Fruit fly (Drosophila melanogaster) whole organism, embryonic: Measurements from ENCODE around the gene cwo.

Source experiments
- Abd-B ChIP-seq: fragments of 200-800 bp; sonication (Bioruptor generic); optimal IDR thresholded peaks from 2 replicates; lab custom pipeline; 2018; ENCODE audit warnings: missing biosample characterization, mild to moderate bottlenecking, missing genetic modification characterization, moderate library complexity
- Aef1 ChIP-seq: fragments of 200-800 bp; sonication (Bioruptor generic); IDR thresholded peaks from 3 replicates; pipeline ENCODE4 v1.3.6; 2022; ENCODE audit warnings: missing biosample characterization, missing genetic modification characterization
- Atf3 ChIP-seq: fragments of 200-800 bp; sonication (Bioruptor generic); optimal IDR thresholded peaks from 3 replicates; lab custom pipeline; 2016; ENCODE audit warnings: missing biosample characterization, missing genetic modification characterization
- BtbVII ChIP-seq: fragments of 200-800 bp; sonication (Bioruptor generic); optimal IDR thresholded peaks from 3 replicates; lab custom pipeline; 2017; ENCODE audit warnings: missing biosample characterization, mild to moderate bottlenecking, missing genetic modification characterization
- CG10274 ChIP-seq: fragments of 200-800 bp; sonication (Bioruptor generic); optimal IDR thresholded peaks from 3 replicates; lab custom pipeline; 2017; ENCODE audit warnings: missing biosample characterization, mild to moderate bottlenecking, missing genetic modification characterization
- CG10366 ChIP-seq: fragments of 200-800 bp; sonication (Bioruptor generic); IDR thresholded peaks from 2 replicates; pipeline ENCODE4 v1.3.6; 2022; ENCODE audit warnings: missing biosample characterization, missing genetic modification characterization
- CG10543 ChIP-seq: fragments of 200-800 bp; sonication (Bioruptor generic); optimal IDR thresholded peaks from 3 replicates; lab custom pipeline; 2017; ENCODE audit warnings: missing biosample characterization, mild to moderate bottlenecking, missing genetic modification characterization, moderate library complexity
- CG14441 ChIP-seq: fragments of 200-800 bp; sonication (Bioruptor generic); IDR thresholded peaks from 2 replicates; pipeline ENCODE4 v1.3.6; 2022; ENCODE audit warnings: missing biosample characterization, missing genetic modification characterization
- CG14965 ChIP-seq: fragments of 200-800 bp; sonication (Bioruptor generic); optimal IDR thresholded peaks from 2 replicates; lab custom pipeline; 2016; ENCODE audit warnings: missing biosample characterization, missing genetic modification characterization, borderline replicate concordance
- CG15011 ChIP-seq: fragments of 200-800 bp; sonication (Bioruptor generic); optimal IDR thresholded peaks from 3 replicates; lab custom pipeline; 2018; ENCODE audit warnings: missing biosample characterization, mild to moderate bottlenecking, missing genetic modification characterization
- CG1529 ChIP-seq: fragments of 200-800 bp; sonication (Bioruptor generic); optimal IDR thresholded peaks from 3 replicates; lab custom pipeline; 2018; ENCODE audit warnings: missing biosample characterization, missing genetic modification characterization
- CG7786 ChIP-seq: fragments of 200-800 bp; sonication (Bioruptor generic); optimal IDR thresholded peaks from 2 replicates; lab custom pipeline; 2016; ENCODE audit warnings: missing biosample characterization, missing genetic modification characterization
- CG8765 ChIP-seq: fragments of 200-800 bp; sonication (Bioruptor generic); IDR thresholded peaks from 2 replicates; pipeline ENCODE4 v1.3.6; 2022; ENCODE audit warnings: missing biosample characterization, missing genetic modification characterization
- Chrac-16 ChIP-seq: fragments of 200-800 bp; sonication (Bioruptor generic); optimal IDR thresholded peaks from 3 replicates; lab custom pipeline; 2016; ENCODE audit warnings: missing biosample characterization, missing genetic modification characterization
- CoRest ChIP-seq: fragments of 200-800 bp; sonication (Bioruptor generic); optimal IDR thresholded peaks from 3 replicates; lab custom pipeline; 2018; ENCODE audit warnings: missing biosample characterization, mild to moderate bottlenecking, missing genetic modification characterization, moderate library complexity
- Ets65A ChIP-seq: fragments of 200-800 bp; sonication (Bioruptor generic); peaks from one replicate; lab custom pipeline; 2016; ENCODE audit warnings: missing biosample characterization, missing genetic modification characterization
- Hey ChIP-seq: fragments of 200-800 bp; sonication (Bioruptor generic); optimal IDR thresholded peaks from 3 replicates; lab custom pipeline; 2018; ENCODE audit warnings: missing biosample characterization, mild to moderate bottlenecking, missing genetic modification characterization
- Med ChIP-seq: fragments of 200-800 bp; sonication (Bioruptor generic); peaks from one replicate; lab custom pipeline; 2016; ENCODE audit warnings: missing biosample characterization, missing genetic modification characterization, mild to moderate bottlenecking, inconsistent platforms, moderate library complexity
- Pdp1 ChIP-seq, 2 experiments: fragments of 200-800 bp; sonication (Bioruptor generic); optimal IDR thresholded peaks; 3 replicates each; lab custom pipeline; 2016; ENCODE audit warnings: missing biosample characterization in 2 of 2, missing genetic modification characterization in 2 of 2, mild to moderate bottlenecking in 1 of 2, moderate library complexity in 1 of 2
- Xbp1 ChIP-seq: fragments of 200-800 bp; sonication (Bioruptor generic); optimal IDR thresholded peaks from 3 replicates; lab custom pipeline; 2016; ENCODE audit warnings: missing biosample characterization, mild to moderate bottlenecking, missing genetic modification characterization
- abd-A ChIP-seq: fragments of 200-800 bp; sonication (Bioruptor generic); optimal IDR thresholded peaks from 3 replicates; lab custom pipeline; 2019; ENCODE audit warnings: missing biosample characterization, mild to moderate bottlenecking, missing genetic modification characterization, moderate library complexity
- cad ChIP-seq: fragments of >200 bp; optimal IDR thresholded peaks from 2 replicates; lab custom pipeline; 2017; ENCODE audit warnings: missing biosample characterization, missing genetic modification characterization
- cg ChIP-seq: fragments of 200-800 bp; sonication (Bioruptor generic); optimal IDR thresholded peaks from 3 replicates; lab custom pipeline; 2019; ENCODE audit warnings: missing biosample characterization, mild to moderate bottlenecking, missing genetic modification characterization, moderate library complexity
- corto ChIP-seq: fragments of 200-800 bp; sonication (Bioruptor generic); optimal IDR thresholded peaks from 2 replicates; lab custom pipeline; 2016; ENCODE audit warnings: missing biosample characterization, mild to moderate bottlenecking, missing genetic modification characterization, moderate library complexity
- cwo ChIP-seq: fragments of 200-800 bp; sonication (Bioruptor generic); optimal IDR thresholded peaks from 3 replicates; lab custom pipeline; 2017; ENCODE audit warnings: missing biosample characterization, missing genetic modification characterization, mild to moderate bottlenecking, moderate library complexity, missing genetic modification reagents
- ems ChIP-seq: fragments of 200-800 bp; sonication (Bioruptor generic); optimal IDR thresholded peaks from 3 replicates; lab custom pipeline; 2016; ENCODE audit warnings: missing biosample characterization, missing genetic modification characterization
- ewg ChIP-seq: fragments of 200-800 bp; sonication (Bioruptor generic); optimal IDR thresholded peaks from 3 replicates; lab custom pipeline; 2017; ENCODE audit warnings: mild to moderate bottlenecking, missing biosample characterization, missing genetic modification reagents, missing genetic modification characterization
- gfzf ChIP-seq: fragments of 200-800 bp; sonication (Bioruptor generic); optimal IDR thresholded peaks from 2 replicates; lab custom pipeline; 2016; ENCODE audit warnings: missing biosample characterization, mild to moderate bottlenecking, missing genetic modification characterization, moderate library complexity
- hth ChIP-seq: fragments of >200 bp; optimal IDR thresholded peaks from 2 replicates; lab custom pipeline; 2017; ENCODE audit warnings: inconsistent platforms
- kah ChIP-seq: fragments of 200-800 bp; sonication (Bioruptor generic); optimal IDR thresholded peaks from 2 replicates; lab custom pipeline; 2018; ENCODE audit warnings: missing biosample characterization, mild to moderate bottlenecking, missing genetic modification characterization
- onecut ChIP-seq: fragments of 200-800 bp; sonication (Bioruptor generic); IDR thresholded peaks from 2 replicates; pipeline ENCODE4 v1.3.6; 2022; ENCODE audit warnings: missing biosample characterization, missing genetic modification characterization
- phol ChIP-seq: fragments of 200-800 bp; sonication (Bioruptor generic); optimal IDR thresholded peaks from 3 replicates; lab custom pipeline; 2018; ENCODE audit warnings: missing biosample characterization, mild to moderate bottlenecking, missing genetic modification characterization, moderate library complexity
- scrt ChIP-seq: fragments of 200-800 bp; sonication (Bioruptor generic); optimal IDR thresholded peaks from 2 replicates; lab custom pipeline; 2018; ENCODE audit warnings: missing biosample characterization, mild to moderate bottlenecking, missing genetic modification characterization, moderate library complexity
- sd ChIP-seq: fragments of 200-800 bp; sonication (Bioruptor generic); optimal IDR thresholded peaks from 3 replicates; lab custom pipeline; 2018; ENCODE audit warnings: missing biosample characterization, mild to moderate bottlenecking, missing genetic modification characterization, moderate library complexity
- sr ChIP-seq: fragments of 200-800 bp; sonication (Bioruptor generic); IDR thresholded peaks from 3 replicates; pipeline ENCODE4 v1.3.6; 2022; ENCODE audit warnings: missing biosample characterization, missing genetic modification characterization
- tap ChIP-seq: fragments of 200-800 bp; optimal IDR thresholded peaks from 3 replicates; lab custom pipeline; 2019; ENCODE audit warnings: missing biosample characterization, mild to moderate bottlenecking, missing genetic modification characterization, moderate library complexity
- tll ChIP-seq, 2 experiments: fragments of 200-800 bp in 1 of 2; fragments of >200 bp in 1 of 2; sonication (Bioruptor generic) in 1 of 2; optimal IDR thresholded peaks; 2 replicates each; lab custom pipeline; 2017 to 2019; ENCODE audit warnings: missing biosample characterization in 2 of 2, missing genetic modification characterization in 2 of 2, mild to moderate bottlenecking in 1 of 2, moderate library complexity in 1 of 2
- toy ChIP-seq: fragments of 200-800 bp; sonication (Bioruptor generic); IDR thresholded peaks from 2 replicates; pipeline ENCODE4 v1.3.6; 2022; ENCODE audit warnings: missing biosample characterization, missing genetic modification characterization

cwo gene

dm6 chr3R:10428324-10428723, 40.3 kb downstream of the cwo start, which contains the start of gene CG46270:
TSS of gene CG46270 (minus strand) at chr3R:10428424.
- peak; percentile 45 for TF ChIP-seq Med
- no peak for TF ChIP-seq ewg (GFP tag; lab: Kevin White, UChicago)
- TF ChIP-seq CG14441 (GFP tag; lab: Robert Waterston, UW): 0 out of 2 replicates have a peak, but pooled peaks have one; percentile 4

- no peak for TF ChIP-seq corto
- TF ChIP-seq gfzf (GFP tag; lab: Kevin White, UChicago): no peak
- no peak for TF ChIP-seq CG8765 (GFP tag; lab: Robert Waterston, UW)
- TF ChIP-seq Atf3 (GFP tag; lab: Kevin White, UChicago): no peak
- TF ChIP-seq CG1529 (GFP tag; lab: Kevin White, UChicago): no peak
- no peak for TF ChIP-seq CG10274 (GFP tag; lab: Kevin White, UChicago)
- TF ChIP-seq CG7786: no peak
- TF ChIP-seq hth: no peak
- no peak for TF ChIP-seq toy (GFP tag; lab: Robert Waterston, UW)
- no peak for TF ChIP-seq sr (GFP tag; lab: Robert Waterston, UW)
- no peak for TF ChIP-seq phol
- TF ChIP-seq tap (tag; lab: Kevin White, UChicago): no peak
- TF ChIP-seq Abd-B: peak; percentile 53
- TF ChIP-seq abd-A (tag; lab: Kevin White, UChicago): peak; percentile 55
- no peak for TF ChIP-seq Chrac-16
- TF ChIP-seq CG10543: no peak
- TF ChIP-seq Aef1 (GFP tag; lab: Robert Waterston, UW): no peak
- no peak for TF ChIP-seq CoRest
- peak; percentile 81 for TF ChIP-seq Ets65A (GFP tag; lab: Kevin White, UChicago)
- TF ChIP-seq, all 482 proteins: peak for 3
Measured at dm6 chr3R:10431089-10431488, 43.0 kb downstream of the cwo start.

- no peak for TF ChIP-seq CG14441 (GFP tag; lab: Robert Waterston, UW)
- no peak for TF ChIP-seq CG15011 (GFP tag; lab: Kevin White, UChicago)
- no peak for TF ChIP-seq BtbVII (GFP tag; lab: Kevin White, UChicago)
- TF ChIP-seq cad (GFP tag; lab: Kevin White, UChicago): peak; percentile 67
- peak; percentile 95 for TF ChIP-seq abd-A (tag; lab: Kevin White, UChicago)
- TF ChIP-seq kah (GFP tag; lab: Kevin White, UChicago): peak; percentile 60
- TF ChIP-seq Xbp1 (GFP tag; lab: Kevin White, UChicago): peak; percentile 13
- peak; percentile 49 for TF ChIP-seq cg (GFP tag; lab: Kevin White, UChicago)
- TF ChIP-seq CG14965: no peak
- TF ChIP-seq cwo (GFP tag; lab: Kevin White, UChicago): peak; percentile 70
- peak; percentile 95 for TF ChIP-seq Hey
- peak; percentile 56 for TF ChIP-seq Abd-B
- peak in 1 of 2 experiments; percentile 33 for TF ChIP-seq tll (GFP tag; optimal IDR thresholded peaks at IDR 0.05; lab: Kevin White, UChicago)
- TF ChIP-seq scrt: peak; percentile 90
- peak; percentile 58; the same call in 1 of the 2 replicates for TF ChIP-seq onecut (GFP tag; lab: Robert Waterston, UW)
Measured at dm6 chr3R:10433408-10433980, 45.4 kb downstream of the cwo start.

dm6 chr3R:10434489-10434888, 46.4 kb downstream of the cwo start, which contains the start of gene Cyp12e1:
TSS of gene Cyp12e1 (plus strand) at chr3R:10434789.
- TF ChIP-seq sd (tag; lab: Kevin White, UChicago) (peak; percentile 39), Pdp1 (GFP tag; optimal IDR thresholded peaks at IDR 0.05; lab: Kevin White, UChicago) (peak in 1 of 2 experiments; percentile 42), CG10366 (GFP tag; lab: Robert Waterston, UW) (no peak), ems (GFP tag; lab: Kevin White, UChicago) (no peak)
